Fruit fly (Drosophila melanogaster) whole organism, embryonic: ENCODE measurements around the gene CG42542.

ENCODE experiments used
- C15 ChIP-seq: fragments of 200-800 bp; sonication (Bioruptor generic); IDR thresholded peaks from 3 replicates; pipeline ENCODE4 v1.3.6; 2022; ENCODE audit warnings: missing biosample characterization, missing genetic modification characterization
- CG10209 ChIP-seq: fragments of 200-800 bp; sonication (Bioruptor generic); optimal IDR thresholded peaks from 3 replicates; lab custom pipeline; 2017; ENCODE audit warnings: missing biosample characterization, mild to moderate bottlenecking, missing genetic modification characterization, missing genetic modification reagents
- CG10959 ChIP-seq: fragments of 200-800 bp; sonication (Bioruptor generic); IDR thresholded peaks from 2 replicates; pipeline ENCODE4 v1.3.6; 2022; ENCODE audit warnings: missing biosample characterization, missing genetic modification characterization
- CG11723 ChIP-seq: fragments of 200-800 bp; sonication (Bioruptor generic); optimal IDR thresholded peaks from 2 replicates; lab custom pipeline; 2017; ENCODE audit warnings: missing biosample characterization, mild to moderate bottlenecking, missing genetic modification characterization
- CG14965 ChIP-seq: fragments of 200-800 bp; sonication (Bioruptor generic); optimal IDR thresholded peaks from 2 replicates; lab custom pipeline; 2016; ENCODE audit warnings: missing biosample characterization, missing genetic modification characterization, borderline replicate concordance
- CG18011 ChIP-seq: fragments of 200-800 bp; sonication (Bioruptor generic); optimal IDR thresholded peaks from 2 replicates; lab custom pipeline; 2017; ENCODE audit warnings: missing biosample characterization, missing genetic modification characterization, mild to moderate bottlenecking, moderate library complexity, missing genotype
- CG18599 ChIP-seq: fragments of 200-800 bp; sonication (Bioruptor generic); optimal IDR thresholded peaks from 3 replicates; lab custom pipeline; 2017; ENCODE audit warnings: missing biosample characterization, missing genetic modification characterization, mild to moderate bottlenecking, moderate library complexity, missing genetic modification reagents
- CG2120 ChIP-seq: fragments of 200-800 bp; sonication (Bioruptor generic); optimal IDR thresholded peaks from 3 replicates; lab custom pipeline; 2016; ENCODE audit warnings: missing biosample characterization, missing genetic modification characterization
- CG2678 ChIP-seq: fragments of 200-800 bp; sonication (Bioruptor generic); optimal IDR thresholded peaks from 3 replicates; lab custom pipeline; 2019; ENCODE audit warnings: missing biosample characterization, mild to moderate bottlenecking, missing genetic modification characterization, moderate library complexity
- CG2875 ChIP-seq: fragments of 200-800 bp; sonication (Bioruptor generic); optimal IDR thresholded peaks from 2 replicates; lab custom pipeline; 2017; ENCODE audit warnings: missing biosample characterization, mild to moderate bottlenecking, missing genetic modification characterization, missing genetic modification reagents
- CG2889 ChIP-seq: fragments of 200-800 bp; sonication (Bioruptor generic); IDR thresholded peaks from 3 replicates; pipeline ENCODE4 v1.3.6; 2022; ENCODE audit warnings: missing biosample characterization, missing genetic modification characterization
- CG31388 ChIP-seq: fragments of 200-800 bp; sonication (Bioruptor generic); optimal IDR thresholded peaks from 2 replicates; lab custom pipeline; 2016; ENCODE audit warnings: missing biosample characterization, missing genetic modification characterization
- CG34376 ChIP-seq: fragments of 200-800 bp; sonication (Bioruptor generic); optimal IDR thresholded peaks from 2 replicates; lab custom pipeline; 2018; ENCODE audit warnings: missing biosample characterization, mild to moderate bottlenecking, missing genetic modification characterization
- CG4707 ChIP-seq: fragments of 200-800 bp; sonication (Bioruptor generic); optimal IDR thresholded peaks from 2 replicates; lab custom pipeline; 2018; ENCODE audit warnings: missing biosample characterization, mild to moderate bottlenecking, missing genetic modification characterization, moderate library complexity
- CG4730 ChIP-seq: fragments of 200-800 bp; sonication (Bioruptor generic); IDR thresholded peaks from 2 replicates; pipeline ENCODE4 v1.3.6; 2022; ENCODE audit warnings: missing biosample characterization, missing genetic modification characterization
- CG8924 ChIP-seq: fragments of 200-800 bp; optimal IDR thresholded peaks from 3 replicates; lab custom pipeline; 2019; ENCODE audit warnings: missing biosample characterization, mild to moderate bottlenecking, missing genetic modification characterization, moderate library complexity
- CG9609 ChIP-seq: fragments of 200-800 bp; sonication (Bioruptor generic); optimal IDR thresholded peaks from 3 replicates; lab custom pipeline; 2016; ENCODE audit warnings: missing biosample characterization, missing genetic modification characterization
- CG9932 ChIP-seq: fragments of 200-800 bp; sonication (Bioruptor generic); IDR thresholded peaks from 2 replicates; pipeline ENCODE4 v1.3.6; 2022; ENCODE audit warnings: missing biosample characterization, missing genetic modification characterization
- Chrac-16 ChIP-seq: fragments of 200-800 bp; sonication (Bioruptor generic); optimal IDR thresholded peaks from 3 replicates; lab custom pipeline; 2016; ENCODE audit warnings: missing biosample characterization, missing genetic modification characterization
- Dek ChIP-seq: fragments of 200-800 bp; sonication (Bioruptor generic); optimal IDR thresholded peaks from 3 replicates; lab custom pipeline; 2019; ENCODE audit warnings: missing biosample characterization, mild to moderate bottlenecking, missing genetic modification characterization, moderate library complexity
- GATAe ChIP-seq: fragments of 200-800 bp; sonication (Bioruptor generic); conservative IDR thresholded peaks from 2 replicates; pipeline ENCODE4 v1.3.6; 2022; ENCODE audit warnings: missing biosample characterization, missing genetic modification characterization
- HHEX ChIP-seq: fragments of 200-800 bp; sonication (Bioruptor generic); optimal IDR thresholded peaks from 3 replicates; lab custom pipeline; 2017; ENCODE audit warnings: missing biosample characterization, mild to moderate bottlenecking, missing genetic modification characterization, missing genetic modification reagents
- HmgD ChIP-seq: fragments of 200-800 bp; sonication (Bioruptor generic); optimal IDR thresholded peaks from 3 replicates; lab custom pipeline; 2016; ENCODE audit warnings: missing biosample characterization, missing genetic modification characterization
- HmgZ ChIP-seq: fragments of 200-800 bp; sonication (Bioruptor generic); optimal IDR thresholded peaks from 2 replicates; lab custom pipeline; 2018; ENCODE audit warnings: missing biosample characterization, mild to moderate bottlenecking, missing genetic modification characterization
- Hmx ChIP-seq: fragments of 200-800 bp; sonication (Bioruptor generic); optimal IDR thresholded peaks from 2 replicates; lab custom pipeline; 2016; ENCODE audit warnings: missing biosample characterization, missing genetic modification characterization
- Hsf ChIP-seq: fragments of 200-800 bp; sonication (Bioruptor generic); optimal IDR thresholded peaks from 3 replicates; lab custom pipeline; 2016; ENCODE audit warnings: missing biosample characterization, missing genetic modification characterization
- NC2β ChIP-seq: fragments of 200-800 bp; sonication (Bioruptor generic); optimal IDR thresholded peaks from 2 replicates; lab custom pipeline; 2016; ENCODE audit warnings: missing biosample characterization, missing genetic modification characterization
- NFAT ChIP-seq: fragments of 200-800 bp; sonication (Bioruptor generic); IDR thresholded peaks from 2 replicates; pipeline ENCODE4 v1.3.6; 2022; ENCODE audit warnings: missing biosample characterization, missing genetic modification characterization
- Sox100B ChIP-seq: fragments of 200-800 bp; sonication (Bioruptor generic); optimal IDR thresholded peaks from 3 replicates; lab custom pipeline; 2018; ENCODE audit warnings: missing biosample characterization, mild to moderate bottlenecking, missing genetic modification characterization
- Vsx1 ChIP-seq: fragments of 200-800 bp; sonication (Bioruptor generic); optimal IDR thresholded peaks from 2 replicates; lab custom pipeline; 2017; ENCODE audit warnings: missing biosample characterization, mild to moderate bottlenecking, missing genetic modification characterization, missing genetic modification reagents
- bcd ChIP-seq: fragments of 200-800 bp; sonication (Bioruptor generic); optimal IDR thresholded peaks from 2 replicates; lab custom pipeline; 2017; ENCODE audit warnings: missing biosample characterization, mild to moderate bottlenecking, missing genetic modification characterization
- bsh ChIP-seq, 2 experiments: fragments of 200-800 bp; sonication (Bioruptor generic); optimal IDR thresholded peaks; 2 replicates each; lab custom pipeline; 2017 to 2018; ENCODE audit warnings: mild to moderate bottlenecking in 2 of 2, missing biosample characterization in 2 of 2, missing genetic modification characterization in 2 of 2, moderate library complexity in 1 of 2
- cato ChIP-seq: fragments of 200-800 bp; sonication (Bioruptor generic); optimal IDR thresholded peaks from 2 replicates; lab custom pipeline; 2016; ENCODE audit warnings: missing biosample characterization, missing genetic modification characterization, borderline replicate concordance
- chinmo ChIP-seq: fragments of 200-800 bp; sonication (Bioruptor generic); IDR thresholded peaks from 4 replicates; pipeline ENCODE4 v1.3.6; 2022; ENCODE audit warnings: missing biosample characterization, missing genetic modification characterization; ENCODE audit not compliant: partially characterized antibody
- ci ChIP-seq: fragments of 200-800 bp; sonication (Bioruptor generic); IDR thresholded peaks from 3 replicates; pipeline ENCODE4 v1.3.6; 2022; ENCODE audit warnings: missing biosample characterization, missing genetic modification characterization
- crol ChIP-seq: fragments of 200-800 bp; sonication (Bioruptor generic); IDR thresholded peaks from 2 replicates; pipeline ENCODE4 v1.3.6; 2022; ENCODE audit warnings: missing biosample characterization, missing genetic modification characterization
- crp ChIP-seq, 2 experiments: fragments of 200-800 bp; sonication (Bioruptor generic); optimal IDR thresholded peaks; 2 replicates in 1 of 2; 3 replicates in 1 of 2; lab custom pipeline; 2017; ENCODE audit warnings: missing biosample characterization in 2 of 2, missing genetic modification characterization in 2 of 2, mild to moderate bottlenecking in 1 of 2, moderate library complexity in 1 of 2
- fu2 ChIP-seq: fragments of 200-800 bp; sonication (Bioruptor generic); optimal IDR thresholded peaks from 2 replicates; lab custom pipeline; 2016; ENCODE audit warnings: missing biosample characterization, missing genetic modification characterization
- gro ChIP-seq: fragments of 200-800 bp; sonication (Bioruptor generic); optimal IDR thresholded peaks from 2 replicates; lab custom pipeline; 2016; ENCODE audit warnings: missing biosample characterization, missing genetic modification characterization
- h ChIP-seq: fragments of >200 bp; optimal IDR thresholded peaks from 2 replicates; lab custom pipeline; 2017
- hkb ChIP-seq, 2 experiments: fragments of 200-800 bp in 1 of 2; fragments of >200 bp in 1 of 2; sonication (Bioruptor generic) in 1 of 2; IDR thresholded peaks in 1 of 2; optimal IDR thresholded peaks in 1 of 2; 2 replicates each; pipeline versions ENCODE4 v1.3.6 to Lab custom; 2017 to 2022; ENCODE audit warnings: missing biosample characterization in 1 of 2, missing genetic modification characterization in 1 of 2
- pan ChIP-seq, 4 experiments: fragments of >200 bp in 3 of 4; fragments of 200-800 bp in 1 of 4; sonication (Bioruptor generic) in 1 of 4; optimal IDR thresholded peaks in 3 of 4; IDR thresholded peaks in 1 of 4; 2 replicates each; pipeline versions ENCODE4 v1.3.6 to Lab custom; 2017 to 2022; ENCODE audit warnings: missing biosample characterization in 2 of 4, missing genetic modification characterization in 2 of 4, mixed read lengths in 1 of 4
- pnt ChIP-seq: fragments of 200-800 bp; sonication (Bioruptor generic); optimal IDR thresholded peaks from 3 replicates; lab custom pipeline; 2016; ENCODE audit warnings: missing biosample characterization, missing genetic modification characterization
- salm ChIP-seq: fragments of 200-800 bp; sonication (Bioruptor generic); optimal IDR thresholded peaks from 2 replicates; lab custom pipeline; 2018; ENCODE audit warnings: missing biosample characterization, mild to moderate bottlenecking, missing genetic modification characterization
- sens ChIP-seq: fragments of 200-800 bp; sonication (Bioruptor generic); peaks from one replicate; lab custom pipeline; 2016; ENCODE audit warnings: missing biosample characterization, missing genetic modification characterization
- vvl ChIP-seq: fragments of 200-800 bp; sonication (Bioruptor generic); IDR thresholded peaks from 2 replicates; pipeline ENCODE4 v1.3.6; 2022; ENCODE audit warnings: missing biosample characterization, missing genetic modification characterization
- z ChIP-seq: fragments of 200-800 bp; sonication (Bioruptor generic); IDR thresholded peaks from 3 replicates; pipeline ENCODE4 v1.3.6; 2022; ENCODE audit warnings: missing biosample characterization, missing genetic modification characterization

Gene CG42542

DNA sequence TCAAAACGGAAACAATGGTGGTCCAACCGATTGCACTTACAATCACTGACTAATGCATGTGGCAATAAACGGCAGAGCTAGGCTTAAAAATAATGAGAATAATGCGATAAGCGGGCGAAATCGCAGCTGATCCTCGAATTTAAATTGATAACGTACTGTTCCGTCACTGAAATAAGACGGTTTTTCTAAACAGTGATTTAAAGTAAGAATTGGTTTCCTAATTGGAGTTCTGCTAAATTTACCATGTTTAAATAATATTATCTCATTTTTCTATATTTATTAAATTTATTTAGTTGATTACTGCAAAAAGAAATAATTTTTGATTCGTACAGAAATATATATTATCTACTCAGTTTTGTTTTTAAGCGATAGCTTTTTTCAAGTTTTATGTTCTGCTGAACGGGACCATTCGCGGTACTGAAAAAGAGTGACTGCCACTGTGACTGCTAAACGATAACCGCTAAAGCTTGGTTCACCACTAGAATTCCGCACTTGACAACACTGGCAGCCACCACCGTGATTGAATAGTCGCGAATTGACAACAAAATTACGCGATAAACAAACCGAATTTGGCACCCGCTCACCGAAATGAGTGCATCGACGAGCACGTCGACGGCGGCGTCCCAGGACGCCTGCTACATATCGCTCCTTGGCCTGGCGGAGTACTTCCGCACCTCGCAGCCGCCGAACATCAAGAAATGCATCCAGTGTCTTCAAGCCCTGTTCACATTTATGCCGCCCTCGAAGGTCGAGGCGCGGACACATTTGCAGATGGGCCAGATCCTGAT, 12.5 kb downstream of the CG42542 start, which contains the start of the genes Spn88Eb and Mau2 (continued):
- TF ChIP-seq sens (peak; percentile 89), CG10209 (peak; percentile 40), crol (GFP tag; lab: Robert Waterston, UW) (no peak), pan (optimal IDR thresholded peaks at IDR 0.05; lab: Kevin White, UChicago) (no peak), pan (GFP tag; optimal IDR thresholded peaks at IDR 0.05 in 1 of 2, IDR thresholded peaks at IDR 0.05 in 1 of 2) (peak in 1 of 2 experiments; percentile 72), CG9932 (GFP tag; lab: Robert Waterston, UW) (peak; percentile 95), fu2 (GFP tag; lab: Kevin White, UChicago) (peak; percentile 52), CG2120 (peak; percentile 81), z (GFP tag; lab: Robert Waterston, UW) (no peak), CG8924 (tag; lab: Kevin White, UChicago) (peak; percentile 46), CG9609 (GFP tag; lab: Kevin White, UChicago) (peak; percentile 62), salm (no peak), CG4707 (GFP tag; lab: Kevin White, UChicago) (no peak), h (lab: Kevin White, UChicago) (no peak), Hsf (peak; percentile 49), HmgD (peak; percentile 64), Chrac-16 (GFP tag; lab: Kevin White, UChicago) (peak; percentile 65), Dek (tag; lab: Kevin White, UChicago) (peak; percentile 55), ci (GFP tag; lab: Robert Waterston, UW) (peak; percentile 73), Sox100B (GFP tag; lab: Kevin White, UChicago) (no peak), C15 (GFP tag; lab: Robert Waterston, UW) (no peak), hkb (optimal IDR thresholded peaks at IDR 0.05; lab: Kevin White, UChicago) (no peak), hkb (GFP tag; IDR thresholded peaks at IDR 0.05; lab: Robert Waterston, UW) (peak; percentile 19; the same call in 1 of the 2 replicates), CG11723 (no peak), CG2875 (GFP tag; lab: Kevin White, UChicago) (no peak), bcd (GFP tag; lab: Kevin White, UChicago) (peak; percentile 67), CG34376 (GFP tag; lab: Kevin White, UChicago) (peak; percentile 70), CG18599 (GFP tag; lab: Kevin White, UChicago) (peak; percentile 72), cato (GFP tag; lab: Kevin White, UChicago) (peak; percentile 24), HHEX (GFP tag; lab: Kevin White, UChicago) (peak; percentile 42), CG2889 (GFP tag; lab: Robert Waterston, UW) (no peak), CG10959 (GFP tag; lab: Robert Waterston, UW) (no peak), HmgZ (peak; percentile 58), CG31388 (GFP tag; lab: Kevin White, UChicago) (no peak), Vsx1 (GFP tag; lab: Kevin White, UChicago) (no peak), CG2678 (tag; lab: Kevin White, UChicago) (no peak), bsh (GFP tag; optimal IDR thresholded peaks at IDR 0.05; lab: Kevin White, UChicago) (peak in 1 of 2 experiments; percentile 46), CG14965 (GFP tag; lab: Kevin White, UChicago) (no peak), gro (GFP tag; lab: Kevin White, UChicago) (peak; percentile 78), GATAe (no peak; the same call in 1 of the 2 replicates), chinmo (GFP tag; lab: Robert Waterston, UW) (0 out of 4 replicates have a peak, but pooled peaks have one; percentile 52), NFAT (peak; percentile 90), pnt (GFP tag; lab: Kevin White, UChicago) (peak; percentile 9), CG18011 (GFP tag; lab: Kevin White, UChicago) (peak; percentile 23), Hmx (no peak), NC2β (GFP tag; lab: Kevin White, UChicago) (peak; percentile 44), CG4730 (GFP tag; lab: Robert Waterston, UW) (0 out of 2 replicates have a peak, but pooled peaks have one; percentile 30), crp (GFP tag; optimal IDR thresholded peaks at IDR 0.05; lab: Kevin White, UChicago) (peak in 1 of 2 experiments; percentile 48), vvl (peak; percentile 83)
